Fruit fly (Drosophila melanogaster) Kc167 (cell line): ENCODE measurements around the gene mRpS14.

ENCODE experiments used
- Myc ChIP-seq: fragments of >200 bp; optimal IDR thresholded peaks from 2 replicates; lab custom pipeline; 2017; ENCODE audit warnings: missing external identifiers
- h ChIP-seq: fragments of >200 bp; optimal IDR thresholded peaks from 3 replicates; lab custom pipeline; 2018; ENCODE audit warnings: missing external identifiers
- psq ChIP-seq: fragments of >200 bp; optimal IDR thresholded peaks from 2 replicates; lab custom pipeline; 2017; ENCODE audit warnings: missing external identifiers
- ttk ChIP-seq: sonication (Bioruptor generic); optimal IDR thresholded peaks from 2 replicates; lab custom pipeline; 2017; ENCODE audit warnings: missing external identifiers

DNA sequence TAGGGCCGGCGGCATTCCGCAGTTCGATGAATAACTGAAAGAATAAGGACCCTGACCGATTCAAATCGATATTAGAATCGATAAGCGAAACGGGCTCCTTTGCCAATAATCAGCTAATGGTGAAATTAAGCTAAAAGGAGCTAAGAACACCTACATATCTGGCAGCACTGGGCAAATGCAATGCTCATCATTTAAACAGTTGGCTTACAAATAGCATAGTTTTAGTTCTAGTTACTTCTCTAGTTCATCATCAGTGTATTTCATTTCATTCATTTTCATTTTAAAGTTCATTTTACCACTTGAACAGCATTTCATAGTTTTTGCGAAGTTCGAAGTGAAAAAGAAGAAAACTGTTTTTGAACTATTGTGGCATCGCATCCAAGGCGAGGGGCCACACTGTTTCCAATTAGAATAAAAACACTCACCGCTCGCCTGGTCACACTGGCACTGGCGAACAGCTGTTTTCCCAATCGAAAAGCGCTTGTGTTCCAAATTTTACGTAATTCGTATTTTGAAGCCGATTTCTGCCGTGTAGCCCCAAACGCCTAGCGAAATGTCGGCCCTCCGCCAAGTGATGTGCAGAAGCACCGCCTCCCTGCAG, 12.0 kb upstream of the mRpS14 start, which contains the start of the genes pcm and ND-18:
- TF ChIP-seq ttk (lab: Kevin White, UChicago) (no peak), h (lab: Kevin White, UChicago) (no peak), psq (lab: Kevin White, UChicago) (no peak), Myc (lab: Kevin White, UChicago) (no peak)
